Fruit fly (Drosophila melanogaster) whole organism, prepupa: ENCODE measurements around the gene CG5986.

Source experiments
- CG10669 ChIP-seq: fragments of 200-800 bp; sonication (Bioruptor generic); optimal IDR thresholded peaks from 3 replicates; lab custom pipeline; 2018; ENCODE audit warnings: missing biosample characterization, mild to moderate bottlenecking, missing genetic modification characterization, moderate library complexity
- CG11294 ChIP-seq: fragments of 200-800 bp; sonication (Bioruptor generic); IDR thresholded peaks from 2 replicates; pipeline ENCODE4 v1.3.6; 2022; ENCODE audit warnings: missing biosample characterization, missing genetic modification characterization
- CG11762 ChIP-seq: fragments of 200-800 bp; sonication (Bioruptor generic); optimal IDR thresholded peaks from 3 replicates; lab custom pipeline; 2016; ENCODE audit warnings: missing biosample characterization, missing genetic modification characterization; ENCODE audit not compliant: insufficient read depth
- CG11902 ChIP-seq: fragments of 200-800 bp; sonication (Bioruptor generic); optimal IDR thresholded peaks from 3 replicates; lab custom pipeline; 2016; ENCODE audit warnings: missing biosample characterization, missing genetic modification characterization
- CG15336 ChIP-seq: fragments of 200-800 bp; sonication (Bioruptor generic); IDR thresholded peaks from 2 replicates; pipeline ENCODE4 v1.3.6; 2022; ENCODE audit warnings: missing biosample characterization, missing genetic modification characterization
- CG16779 ChIP-seq: fragments of 200-800 bp; sonication (Bioruptor generic); optimal IDR thresholded peaks from 3 replicates; lab custom pipeline; 2017; ENCODE audit warnings: missing biosample characterization, mild to moderate bottlenecking, missing genetic modification characterization
- CG31627 ChIP-seq: fragments of 200-800 bp; sonication (Bioruptor generic); optimal IDR thresholded peaks from 3 replicates; lab custom pipeline; 2016; ENCODE audit warnings: missing biosample characterization, missing genetic modification characterization
- CG32006 ChIP-seq: fragments of 200-800 bp; sonication (Bioruptor generic); optimal IDR thresholded peaks from 3 replicates; lab custom pipeline; 2017; ENCODE audit warnings: missing biosample characterization, mild to moderate bottlenecking, missing genetic modification characterization
- CG34406 ChIP-seq: fragments of 200-800 bp; sonication (Bioruptor generic); optimal IDR thresholded peaks from 3 replicates; lab custom pipeline; 2016; ENCODE audit warnings: missing biosample characterization, missing genetic modification characterization
- CG3919 ChIP-seq: fragments of 200-800 bp; sonication (Bioruptor generic); optimal IDR thresholded peaks from 3 replicates; lab custom pipeline; 2016; ENCODE audit warnings: missing biosample characterization, missing genetic modification characterization
- CG4318 ChIP-seq: fragments of 200-800 bp; sonication (Bioruptor generic); optimal IDR thresholded peaks from 3 replicates; lab custom pipeline; 2017; ENCODE audit warnings: missing biosample characterization, mild to moderate bottlenecking, missing genetic modification characterization
- CG6163 ChIP-seq: fragments of 200-800 bp; sonication (Bioruptor generic); IDR thresholded peaks from 3 replicates; pipeline ENCODE4 v1.3.6; 2022; ENCODE audit warnings: missing biosample characterization, missing genetic modification characterization
- CG6792 ChIP-seq: fragments of 200-800 bp; sonication (Bioruptor generic); optimal IDR thresholded peaks from 3 replicates; lab custom pipeline; 2016; ENCODE audit warnings: missing biosample characterization, missing genetic modification characterization
- CG6808 ChIP-seq: fragments of 200-800 bp; sonication (Bioruptor generic); optimal IDR thresholded peaks from 3 replicates; lab custom pipeline; 2017; ENCODE audit warnings: missing biosample characterization, missing genetic modification characterization, mild to moderate bottlenecking, moderate library complexity, missing genetic modification reagents
- CG6854 ChIP-seq: fragments of 200-800 bp; sonication (Bioruptor generic); optimal IDR thresholded peaks from 2 replicates; lab custom pipeline; 2017; ENCODE audit warnings: missing biosample characterization, mild to moderate bottlenecking, missing genetic modification characterization
- CG7368 ChIP-seq: fragments of 200-800 bp; sonication (Bioruptor generic); optimal IDR thresholded peaks from 3 replicates; lab custom pipeline; 2016; ENCODE audit warnings: missing biosample characterization, missing genetic modification characterization
- CG8119 ChIP-seq: fragments of 200-800 bp; sonication (Bioruptor generic); IDR thresholded peaks from 3 replicates; pipeline ENCODE4 v1.3.6; 2022; ENCODE audit warnings: missing biosample characterization, missing genetic modification characterization
- CG8319 ChIP-seq: fragments of 200-800 bp; sonication (Bioruptor generic); optimal IDR thresholded peaks from 3 replicates; lab custom pipeline; 2016; ENCODE audit warnings: missing biosample characterization, missing genetic modification characterization
- CG8632 ChIP-seq: fragments of 200-800 bp; sonication (Bioruptor generic); optimal IDR thresholded peaks from 3 replicates; lab custom pipeline; 2016; ENCODE audit warnings: missing biosample characterization, missing genetic modification characterization
- Eip75B ChIP-seq: fragments of 200-800 bp; sonication (Bioruptor generic); optimal IDR thresholded peaks from 3 replicates; lab custom pipeline; 2016; ENCODE audit warnings: missing biosample characterization, missing genetic modification characterization
- Eip78C ChIP-seq: fragments of 200-800 bp; sonication (Bioruptor generic); peaks from one replicate; lab custom pipeline; 2016; ENCODE audit warnings: missing biosample characterization, missing genetic modification characterization
- Ets21C ChIP-seq: fragments of 200-800 bp; sonication (Bioruptor generic); optimal IDR thresholded peaks from 3 replicates; lab custom pipeline; 2016; ENCODE audit warnings: missing biosample characterization, missing genetic modification characterization
- Ets96B ChIP-seq: fragments of 200-800 bp; optimal IDR thresholded peaks from 2 replicates; lab custom pipeline; 2019; ENCODE audit warnings: missing biosample characterization, mild to moderate bottlenecking, missing genetic modification characterization, moderate library complexity
- Gug ChIP-seq: fragments of 200-800 bp; sonication (Bioruptor generic); IDR thresholded peaks from 2 replicates; pipeline ENCODE4 v1.3.6; 2022; ENCODE audit warnings: missing biosample characterization, missing genetic modification characterization
- Hr38 ChIP-seq: sonication (Bioruptor generic); optimal IDR thresholded peaks from 2 replicates; lab custom pipeline; 2016; ENCODE audit warnings: missing biosample characterization, missing genetic modification characterization
- Hr4 ChIP-seq: fragments of 200-800 bp; sonication (Bioruptor generic); optimal IDR thresholded peaks from 3 replicates; lab custom pipeline; 2016; ENCODE audit warnings: missing biosample characterization, missing genetic modification characterization
- Lpt ChIP-seq: fragments of 200-800 bp; sonication (Bioruptor generic); optimal IDR thresholded peaks from 3 replicates; lab custom pipeline; 2016; ENCODE audit warnings: missing biosample characterization, missing genetic modification characterization
- OdsH ChIP-seq: fragments of 200-800 bp; sonication (Bioruptor generic); optimal IDR thresholded peaks from 3 replicates; lab custom pipeline; 2016; ENCODE audit warnings: missing biosample characterization, missing genetic modification characterization
- Smox ChIP-seq: fragments of 200-800 bp; sonication (Bioruptor generic); optimal IDR thresholded peaks from 3 replicates; lab custom pipeline; 2016; ENCODE audit warnings: missing biosample characterization, missing genetic modification characterization
- achi ChIP-seq: fragments of 200-800 bp; sonication (Bioruptor generic); optimal IDR thresholded peaks from 3 replicates; lab custom pipeline; 2016; ENCODE audit warnings: missing biosample characterization, missing genetic modification characterization
- acj6 ChIP-seq: fragments of 200-800 bp; sonication (Bioruptor generic); optimal IDR thresholded peaks from 3 replicates; lab custom pipeline; 2016; ENCODE audit warnings: missing biosample characterization, missing genetic modification characterization
- cyc ChIP-seq: fragments of 200-800 bp; sonication (Bioruptor generic); optimal IDR thresholded peaks from 3 replicates; lab custom pipeline; 2016; ENCODE audit warnings: missing biosample characterization, missing genetic modification characterization
- dac ChIP-seq: fragments of 200-800 bp; sonication (Bioruptor generic); optimal IDR thresholded peaks from 2 replicates; lab custom pipeline; 2017; ENCODE audit warnings: missing biosample characterization, mild to moderate bottlenecking, missing genetic modification characterization
- eg ChIP-seq: fragments of 200-800 bp; sonication (Bioruptor generic); IDR thresholded peaks from 3 replicates; pipeline ENCODE4 v1.3.6; 2022; ENCODE audit warnings: missing biosample characterization, missing genetic modification characterization
- fd59A ChIP-seq: fragments of 200-800 bp; sonication (Bioruptor generic); optimal IDR thresholded peaks from 2 replicates; lab custom pipeline; 2017; ENCODE audit warnings: missing biosample characterization, mild to moderate bottlenecking, missing genetic modification characterization, missing genetic modification reagents
- fd85E ChIP-seq: fragments of 200-800 bp; sonication (Bioruptor generic); optimal IDR thresholded peaks from 3 replicates; lab custom pipeline; 2016; ENCODE audit warnings: missing biosample characterization, missing genetic modification characterization
- fkh ChIP-seq: fragments of 200-800 bp; sonication (Bioruptor generic); optimal IDR thresholded peaks from 3 replicates; lab custom pipeline; 2017; ENCODE audit warnings: missing biosample characterization, mild to moderate bottlenecking, missing genetic modification characterization, moderate library complexity
- lz ChIP-seq: fragments of 200-800 bp; sonication (Bioruptor generic); optimal IDR thresholded peaks from 3 replicates; lab custom pipeline; 2016; ENCODE audit warnings: missing biosample characterization, missing genetic modification characterization
- net ChIP-seq: fragments of 200-800 bp; sonication (Bioruptor generic); optimal IDR thresholded peaks from 3 replicates; lab custom pipeline; 2016; ENCODE audit warnings: missing biosample characterization, missing genetic modification characterization
- pdm3 ChIP-seq: fragments of 200-800 bp; sonication (Bioruptor generic); optimal IDR thresholded peaks from 3 replicates; lab custom pipeline; 2016; ENCODE audit warnings: missing biosample characterization, missing genetic modification characterization
- salr ChIP-seq, 2 experiments: fragments of 200-800 bp; sonication (Bioruptor generic); optimal IDR thresholded peaks; 3 replicates each; lab custom pipeline; 2016 to 2018; ENCODE audit warnings: missing biosample characterization in 2 of 2, missing genetic modification characterization in 2 of 2, mild to moderate bottlenecking in 1 of 2
- spab ChIP-seq: fragments of 200-800 bp; sonication (Bioruptor generic); optimal IDR thresholded peaks from 2 replicates; lab custom pipeline; 2017; ENCODE audit warnings: missing biosample characterization, mild to moderate bottlenecking, missing genetic modification characterization, missing genetic modification reagents
- ss ChIP-seq, 2 experiments: fragments of 200-800 bp; sonication (Bioruptor generic); optimal IDR thresholded peaks; 2 replicates in 1 of 2; 3 replicates in 1 of 2; lab custom pipeline; 2017 to 2018; ENCODE audit warnings: mild to moderate bottlenecking in 2 of 2, missing biosample characterization in 2 of 2, missing genetic modification characterization in 2 of 2, moderate library complexity in 1 of 2
- svp ChIP-seq: fragments of 200-800 bp; sonication (Bioruptor generic); peaks from one replicate; lab custom pipeline; 2016; ENCODE audit warnings: missing biosample characterization, missing genetic modification characterization
- topi ChIP-seq: fragments of 200-800 bp; sonication (Bioruptor generic); optimal IDR thresholded peaks from 3 replicates; lab custom pipeline; 2016; ENCODE audit warnings: missing biosample characterization, missing genetic modification characterization
- vri ChIP-seq: fragments of 200-800 bp; sonication (Bioruptor generic); optimal IDR thresholded peaks from 3 replicates; lab custom pipeline; 2016; ENCODE audit warnings: missing biosample characterization, mild to moderate bottlenecking, missing genetic modification characterization

CG5986 gene

DNA sequence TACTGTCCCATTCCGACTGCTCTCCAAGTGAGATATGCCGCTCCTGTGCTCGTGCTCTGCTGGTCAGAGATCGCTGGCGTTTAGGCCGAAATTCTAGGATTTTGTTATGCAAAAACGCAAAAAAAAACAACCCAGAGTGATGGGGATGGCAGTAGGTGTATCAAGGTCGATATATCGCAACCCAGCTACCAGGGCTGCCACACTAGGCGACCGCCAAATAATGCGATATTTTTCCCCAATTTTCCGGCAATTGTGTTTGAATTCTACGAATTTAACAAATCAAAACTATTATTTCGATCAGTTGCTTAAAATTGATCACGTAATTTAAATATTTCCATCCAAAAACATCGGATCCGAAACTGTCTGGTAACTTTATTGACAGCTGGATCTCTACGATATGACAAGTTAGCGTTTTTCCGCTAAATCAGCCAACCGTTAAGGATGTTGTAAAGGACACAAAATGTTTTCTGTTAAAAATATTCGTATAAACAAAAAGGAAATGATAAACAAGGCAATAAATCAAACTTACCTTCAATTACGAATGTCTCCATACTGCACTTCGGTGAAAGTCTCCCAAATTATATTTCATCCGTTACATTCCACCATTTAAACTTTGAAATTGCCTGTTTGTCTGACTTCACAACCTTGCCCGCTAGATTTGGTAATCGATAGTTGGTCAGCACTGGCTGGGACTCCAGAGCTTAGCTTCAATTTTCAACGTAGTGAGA, 9.9 kb upstream of the CG5986 start, which contains the start of gene spas (continued):
- TF ChIP-seq cyc (GFP tag; lab: Kevin White, UChicago) (peak; percentile 68), pdm3 (GFP tag; lab: Kevin White, UChicago) (peak; percentile 68), CG7368 (peak; percentile 58), CG8632 (GFP tag; lab: Kevin White, UChicago) (peak; percentile 50), Gug (peak; percentile 62), CG6854 (GFP tag; lab: Kevin White, UChicago) (no peak), CG8119 (GFP tag; lab: Robert Waterston, UW) (no peak), acj6 (peak; percentile 71), Ets21C (GFP tag; lab: Kevin White, UChicago) (peak; percentile 62), CG8319 (GFP tag; lab: Kevin White, UChicago) (peak; percentile 48)

DNA sequence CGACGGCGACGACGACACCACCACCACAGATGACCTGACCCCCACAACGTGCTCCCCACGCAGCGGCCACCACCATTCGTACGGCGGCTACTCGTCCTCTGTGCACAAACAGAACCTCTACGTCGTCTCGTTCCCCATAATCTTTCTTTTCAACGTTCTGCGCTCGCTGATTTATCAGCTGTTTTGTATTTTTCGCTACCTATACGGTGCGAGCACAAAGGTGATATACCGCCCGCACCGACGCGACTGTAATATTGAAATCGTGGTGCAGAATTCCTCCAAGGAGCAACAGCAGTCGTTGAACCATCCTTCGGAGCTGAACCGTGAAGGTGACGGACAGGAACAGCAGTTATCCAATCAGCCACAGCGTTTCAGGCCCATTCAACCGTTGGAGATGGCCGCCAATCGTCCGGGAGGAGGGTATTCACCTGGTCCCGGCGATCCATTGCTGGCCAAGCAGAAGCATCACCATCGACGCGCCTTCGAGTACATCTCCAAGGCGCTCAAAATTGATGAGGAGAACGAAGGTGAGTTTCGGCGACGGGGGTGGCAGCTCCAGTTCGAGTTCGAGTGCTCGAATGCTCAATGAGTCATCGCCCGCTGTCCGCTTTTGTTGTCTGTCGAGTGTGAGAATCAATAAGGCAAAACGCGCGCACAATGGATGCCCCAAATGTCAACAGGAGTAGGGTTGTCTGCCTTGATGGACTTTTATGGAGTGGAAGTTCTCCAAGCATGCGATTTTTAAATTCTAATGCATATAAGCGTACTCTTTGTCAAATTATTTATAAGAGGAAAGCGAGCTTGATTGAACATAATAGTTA, 8.6 kb upstream of the CG5986 start, which contains the start of gene Miro:
TSS of gene Miro (minus strand) at position 112 of the 821 bp plus-strand sequence.
- no peak for TF ChIP-seq OdsH (GFP tag; lab: Kevin White, UChicago)
- no peak for TF ChIP-seq dac (GFP tag; lab: Kevin White, UChicago)
- no peak for TF ChIP-seq CG10669 (GFP tag; lab: Kevin White, UChicago)
- TF ChIP-seq CG6808, result peak; percentile 25
- TF ChIP-seq CG15336, result no peak
- peak; percentile 34 for TF ChIP-seq vri (GFP tag; lab: Kevin White, UChicago)
- TF ChIP-seq fd85E (GFP tag; lab: Kevin White, UChicago), result no peak
- TF ChIP-seq eg (GFP tag; lab: Robert Waterston, UW), result 0 out of 3 replicates have a peak, but pooled peaks have one; percentile 11
- TF ChIP-seq pdm3 (GFP tag; lab: Kevin White, UChicago), result peak; percentile 22
- TF ChIP-seq Hr38 (GFP tag; lab: Kevin White, UChicago), result no peak
- TF ChIP-seq Eip78C (GFP tag; lab: Kevin White, UChicago), result peak; percentile 82
- TF ChIP-seq Ets21C (GFP tag; lab: Kevin White, UChicago), result no peak
- TF ChIP-seq CG31627 (GFP tag; lab: Kevin White, UChicago), result no peak
- no peak for TF ChIP-seq CG8319 (GFP tag; lab: Kevin White, UChicago)
- no peak for TF ChIP-seq spab (GFP tag; lab: Kevin White, UChicago)
- TF ChIP-seq CG32006 (GFP tag; lab: Kevin White, UChicago), result no peak
- TF ChIP-seq CG7368, result no peak
- TF ChIP-seq achi (GFP tag; lab: Kevin White, UChicago), result peak; percentile 30
- TF ChIP-seq CG6163 (GFP tag; lab: Robert Waterston, UW), result peak; percentile 46; the same call in 2 of the 3 replicates
- no peak for TF ChIP-seq fd59A (GFP tag; lab: Kevin White, UChicago)
- TF ChIP-seq fkh (GFP tag; lab: Kevin White, UChicago), result peak; percentile 34
- no peak for TF ChIP-seq topi (GFP tag; lab: Kevin White, UChicago)
- peak; percentile 78 for TF ChIP-seq svp
- TF ChIP-seq CG16779 (tag; lab: Kevin White, UChicago), result no peak
- no peak for TF ChIP-seq Gug
- no peak for TF ChIP-seq CG11902 (GFP tag; lab: Kevin White, UChicago)
- no peak for TF ChIP-seq Eip75B (GFP tag; lab: Kevin White, UChicago)
- peak; percentile 9 for TF ChIP-seq CG3919 (GFP tag; lab: Kevin White, UChicago)
- TF ChIP-seq Lpt (GFP tag; lab: Kevin White, UChicago), result no peak
- TF ChIP-seq Hr4 (GFP tag; lab: Kevin White, UChicago), result no peak
- TF ChIP-seq CG11294 (GFP tag; lab: Robert Waterston, UW), result no peak
- TF ChIP-seq CG8119 (GFP tag; lab: Robert Waterston, UW), result no peak
- TF ChIP-seq CG8632 (GFP tag; lab: Kevin White, UChicago), result peak; percentile 13
- peak; percentile 14 for TF ChIP-seq CG34406 (GFP tag; lab: Kevin White, UChicago)
- TF ChIP-seq CG4318 (GFP tag; lab: Kevin White, UChicago), result no peak
- no peak for TF ChIP-seq cyc (GFP tag; lab: Kevin White, UChicago)
- no peak for TF ChIP-seq lz (GFP tag; lab: Kevin White, UChicago)
- TF ChIP-seq Ets96B, result no peak
- TF ChIP-seq ss (GFP tag; optimal IDR thresholded peaks at IDR 0.05; lab: Kevin White, UChicago), result peak; percentile 64 to 74
- no peak for TF ChIP-seq salr (GFP tag; optimal IDR thresholded peaks at IDR 0.05; lab: Kevin White, UChicago)
- no peak for TF ChIP-seq net (GFP tag; lab: Kevin White, UChicago)
- TF ChIP-seq Smox (GFP tag; lab: Kevin White, UChicago), result no peak
- no peak for TF ChIP-seq CG11762
- TF ChIP-seq CG6792 (GFP tag; lab: Kevin White, UChicago), result peak; percentile 25
